Worm (Caenorhabditis elegans): Measurements from ENCODE around the gene klp-18.

The klp-18 gene

ce11 chrIV:7023004-7023403, 17.0 kb upstream of the klp-18 start (continued):
- TF ChIP-seq grh-1 (GFP tag; IDR thresholded peaks at IDR 0.05) (no peak; the same call in 1 of the 2 replicates), hpl-2 (GFP tag; optimal IDR thresholded peaks at IDR 0.05) (no peak), ztf-4 (tag; optimal IDR thresholded peaks at IDR 0.05) (peak; percentile 85), alr-1 (tag; optimal IDR thresholded peaks at IDR 0.05; ENCODE audit: borderline replicate concordance) (no peak), mep-1 (tag; optimal IDR thresholded peaks at IDR 0.05) (peak; percentile 88), ztf-11 (tag; optimal IDR thresholded peaks at IDR 0.05) (peak in 1 of 2 experiments; percentile 89), egl-13 (tag; optimal IDR thresholded peaks at IDR 0.05) (peak; percentile 39), unc-30 (tag; optimal IDR thresholded peaks at IDR 0.05) (no peak), ceh-88 (GFP tag; IDR thresholded peaks at IDR 0.05) (no peak), isw-1 (GFP tag; IDR thresholded peaks at IDR 0.05) (peak; percentile 3; the same call in 1 of the 2 replicates), C04F5.9 (tag; optimal IDR thresholded peaks at IDR 0.05) (no peak), unc-62 (GFP tag; optimal IDR thresholded peaks at IDR 0.05) (no peak), elt-3 (tag; optimal IDR thresholded peaks at IDR 0.05) (peak in 2 of 6 experiments; percentile 39 to 51), egl-27 (tag; optimal IDR thresholded peaks at IDR 0.05) (peak in 1 of 2 experiments; percentile 29), fkh-8 (tag; optimal IDR thresholded peaks at IDR 0.05) (peak; percentile 37), C34B4.2 (tag; optimal IDR thresholded peaks at IDR 0.05) (no peak), lin-15B (tag; optimal IDR thresholded peaks at IDR 0.05) (peak; percentile 12), lir-3 (tag; optimal IDR thresholded peaks at IDR 0.05; ENCODE audit: poor library complexity) (peak; percentile 67), lin-14 (GFP tag; optimal IDR thresholded peaks at IDR 0.05) (peak; percentile 96), nhr-20 (tag; optimal IDR thresholded peaks at IDR 0.05) (peak; percentile 91), efl-3 (GFP tag; optimal IDR thresholded peaks at IDR 0.05) (no peak), mdl-1 (tag; optimal IDR thresholded peaks at IDR 0.05) (peak in 1 of 2 experiments; percentile 83), mef-2 (tag; optimal IDR thresholded peaks at IDR 0.05) (no peak), sptf-1 (tag; optimal IDR thresholded peaks at IDR 0.05) (no peak), ceh-63 (GFP tag; optimal IDR thresholded peaks at IDR 0.05) (no peak), nhr-19 (GFP tag; conservative IDR thresholded peaks at IDR 0.05) (peak; percentile 74), tlp-1 (tag; optimal IDR thresholded peaks at IDR 0.05) (no peak), ama-1 (optimal IDR thresholded peaks at IDR 0.05) (no peak), nhr-76 (tag; optimal IDR thresholded peaks at IDR 0.05) (no peak), sup-37 (GFP tag; optimal IDR thresholded peaks at IDR 0.05) (no peak), ets-5 (GFP tag; IDR thresholded peaks at IDR 0.05) (no peak), ceh-8 (GFP tag; optimal IDR thresholded peaks at IDR 0.05) (no peak), nhr-12 (tag; optimal IDR thresholded peaks at IDR 0.05) (no peak), aha-1 (tag; optimal IDR thresholded peaks at IDR 0.05) (peak; percentile 16), mab-9 (GFP tag; IDR thresholded peaks at IDR 0.05) (no peak), nhr-28 (tag; optimal IDR thresholded peaks at IDR 0.05) (no peak), nhr-84 (tag; optimal IDR thresholded peaks at IDR 0.05) (no peak), irx-1 (tag; optimal IDR thresholded peaks at IDR 0.05) (peak; percentile 27), tbx-2 (tag; optimal IDR thresholded peaks at IDR 0.05) (peak; percentile 81), sox-4 (tag; optimal IDR thresholded peaks at IDR 0.05) (no peak), fkh-10 (GFP tag; optimal IDR thresholded peaks at IDR 0.05) (no peak), nhr-47 (tag; optimal IDR thresholded peaks at IDR 0.05) (peak; percentile 65), snu-23 (GFP tag; optimal IDR thresholded peaks at IDR 0.05) (peak; percentile 92), elt-2 (tag; optimal IDR thresholded peaks at IDR 0.05) (peak; percentile 26), Y116A8C.19 (tag; optimal IDR thresholded peaks at IDR 0.05; ENCODE audit: borderline replicate concordance) (no peak), efl-1 (optimal IDR thresholded peaks at IDR 0.05) (peak; percentile 60 to 66), efl-1 (GFP tag; optimal IDR thresholded peaks at IDR 0.05 in 1 of 2) (peak; percentile 31 to 62), lin-13 (GFP tag; optimal IDR thresholded peaks at IDR 0.05) (peak; percentile 14), F16B12.6 (tag; optimal IDR thresholded peaks at IDR 0.05) (no peak), nhr-85 (tag) (peak; percentile 85), ceh-82 (tag; optimal IDR thresholded peaks at IDR 0.05) (peak; percentile 38 to 80 (median 66)), lin-35 (GFP tag; optimal IDR thresholded peaks at IDR 0.05) (peak; percentile 57 to 75), pqm-1 (tag; optimal IDR thresholded peaks at IDR 0.05) (no peak), nhr-11 (tag; optimal IDR thresholded peaks at IDR 0.05) (no peak)
